Worm (Caenorhabditis elegans) whole organism, L4/young adult: ENCODE data around the gene lgc-11.

ENCODE experiments used
- dao-5 ChIP-seq: sonication (generic microtip); optimal IDR thresholded peaks from 2 replicates; lab custom pipeline; 2016; ENCODE audit warnings: missing genotype, missing genetic modification characterization, moderate library complexity, missing compliant biosample characterization
- him-1 ChIP-seq: sonication (generic microtip); optimal IDR thresholded peaks from 2 replicates; lab custom pipeline; 2016; ENCODE audit warnings: missing genotype, missing genetic modification reagents, missing genetic modification characterization, missing compliant biosample characterization

- TF ChIP-seq him-1 (tag; lab: Kevin White, UChicago) = no peak
- no peak for TF ChIP-seq dao-5 (tag; lab: Kevin White, UChicago)
These were observed 30.4 kb upstream of the lgc-11 start for ce11 chrX:7536869-7537268.
